Worm (Caenorhabditis elegans): Measurements from ENCODE around the gene F56F10.1.

F56F10.1 gene

ce11 chrX:897948-898347, 25.5 kb downstream of the F56F10.1 start, which contains the start of gene mab-7:
mab-7 (minus strand) TSS chrX:898048.
- TF ChIP-seq efl-1 (optimal IDR thresholded peaks at IDR 0.05) (no peak), efl-1 (GFP tag; optimal IDR thresholded peaks at IDR 0.05 in 1 of 2) (no peak), blmp-1 (tag; optimal IDR thresholded peaks at IDR 0.05) (no peak), ceh-8 (GFP tag; optimal IDR thresholded peaks at IDR 0.05) (no peak), nhr-85 (tag) (no peak)

DNA sequence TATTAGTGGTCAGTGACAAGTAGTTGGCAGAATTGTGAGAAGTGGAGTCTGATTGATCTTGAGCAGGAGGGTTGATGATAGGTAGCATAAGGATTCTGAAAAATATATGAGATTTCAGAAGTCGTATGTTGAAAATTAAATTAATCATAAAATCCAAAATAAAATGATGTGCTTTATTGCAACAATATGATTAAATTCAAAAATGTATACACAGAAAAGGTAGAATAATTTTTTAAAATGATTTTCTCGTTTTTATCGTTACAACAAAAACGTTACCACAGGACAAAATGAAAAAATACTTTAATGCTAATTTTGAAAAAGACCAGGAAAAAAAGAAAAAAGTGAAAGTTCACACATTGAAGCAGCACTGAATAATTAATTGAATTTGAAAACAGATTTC, 30.1 kb downstream of the F56F10.1 start, which contains the start of gene ZC13.10:
Gene ZC13.10 (minus strand): TSS at position 101 of the 400 bp plus-strand sequence.
- no peak for TF ChIP-seq nhr-28 (tag; optimal IDR thresholded peaks at IDR 0.05)
- no peak for TF ChIP-seq nhr-20 (tag; optimal IDR thresholded peaks at IDR 0.05)
- TF ChIP-seq xbp-1 (tag; optimal IDR thresholded peaks at IDR 0.05) = no peak
- TF ChIP-seq unc-30 (tag; optimal IDR thresholded peaks at IDR 0.05) = no peak

DNA sequence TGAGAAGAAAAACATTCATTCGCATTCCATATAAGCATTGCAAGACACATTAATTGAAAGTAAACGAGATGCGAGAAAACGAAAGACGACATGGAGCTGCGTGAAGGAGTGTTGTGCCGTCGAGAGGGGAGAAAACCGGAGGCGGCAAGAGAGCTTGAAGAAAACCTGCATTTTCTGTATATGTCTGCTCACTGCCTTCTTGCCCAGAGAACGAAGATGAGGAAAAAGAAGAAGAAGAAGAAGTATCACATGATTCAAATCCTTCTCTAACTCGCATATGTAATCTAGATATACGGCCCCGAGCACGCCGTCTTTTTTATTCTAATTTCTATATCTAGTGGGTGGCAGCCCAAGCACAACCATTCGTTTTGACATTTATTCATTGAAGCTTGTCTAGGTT, 37.9 kb downstream of the F56F10.1 start:
- TF ChIP-seq blmp-1 (tag; optimal IDR thresholded peaks at IDR 0.05) (no peak), ceh-63 (GFP tag; optimal IDR thresholded peaks at IDR 0.05) (peak; percentile 49), swsn-7 (tag; optimal IDR thresholded peaks at IDR 0.05) (peak; percentile 45), C34B4.2 (tag; optimal IDR thresholded peaks at IDR 0.05) (no peak), snpc-4 (tag; optimal IDR thresholded peaks at IDR 0.05) (no peak), pax-3 (tag; optimal IDR thresholded peaks at IDR 0.05) (peak; percentile 27), fkh-10 (GFP tag; optimal IDR thresholded peaks at IDR 0.05) (peak; percentile 6), dpl-1 (GFP tag; optimal IDR thresholded peaks at IDR 0.05) (no peak), mdl-1 (tag; optimal IDR thresholded peaks at IDR 0.05) (no peak), unc-98 (GFP tag; IDR thresholded peaks at IDR 0.05) (no peak), unc-30 (tag; optimal IDR thresholded peaks at IDR 0.05) (no peak), irx-1 (tag; optimal IDR thresholded peaks at IDR 0.05) (no peak), egl-27 (tag; optimal IDR thresholded peaks at IDR 0.05) (no peak), nhr-84 (tag; optimal IDR thresholded peaks at IDR 0.05) (no peak), xbp-1 (tag; optimal IDR thresholded peaks at IDR 0.05) (no peak), snu-23 (GFP tag; optimal IDR thresholded peaks at IDR 0.05) (peak; percentile 34), elt-2 (tag; optimal IDR thresholded peaks at IDR 0.05) (no peak), lin-35 (GFP tag; optimal IDR thresholded peaks at IDR 0.05) (peak in 1 of 2 experiments; percentile 2), C16A3.4 (tag; optimal IDR thresholded peaks at IDR 0.05) (no peak), ceh-82 (tag; optimal IDR thresholded peaks at IDR 0.05) (peak in 1 of 3 experiments; percentile 28), unc-62 (GFP tag; optimal IDR thresholded peaks at IDR 0.05) (no peak), sox-4 (tag; optimal IDR thresholded peaks at IDR 0.05) (no peak), lir-3 (tag; optimal IDR thresholded peaks at IDR 0.05; ENCODE audit: poor library complexity) (no peak), sup-37 (GFP tag; optimal IDR thresholded peaks at IDR 0.05) (no peak), nhr-28 (tag; optimal IDR thresholded peaks at IDR 0.05) (no peak), ces-1 (GFP tag; optimal IDR thresholded peaks at IDR 0.05) (no peak), hlh-17 (GFP tag; optimal IDR thresholded peaks at IDR 0.05; ENCODE audit: borderline replicate concordance) (no peak), ceh-88 (GFP tag; IDR thresholded peaks at IDR 0.05) (no peak), efl-1 (optimal IDR thresholded peaks at IDR 0.05) (no peak), efl-1 (GFP tag; optimal IDR thresholded peaks at IDR 0.05 in 1 of 2) (peak in 1 of 2 experiments; percentile 43), Y116A8C.19 (tag; optimal IDR thresholded peaks at IDR 0.05; ENCODE audit: borderline replicate concordance) (no peak), F16B12.6 (tag; optimal IDR thresholded peaks at IDR 0.05) (no peak), unc-86 (tag; optimal IDR thresholded peaks at IDR 0.05) (peak; percentile 58), nhr-85 (tag) (no peak), ama-1 (optimal IDR thresholded peaks at IDR 0.05) (no peak), fos-1 (tag; optimal IDR thresholded peaks at IDR 0.05) (no peak), skn-1 (tag; optimal IDR thresholded peaks at IDR 0.05) (peak; percentile 9), hpl-2 (GFP tag; optimal IDR thresholded peaks at IDR 0.05) (no peak), elt-3 (tag; optimal IDR thresholded peaks at IDR 0.05) (no peak), lin-39 (tag; optimal IDR thresholded peaks at IDR 0.05) (no peak), jun-1 (tag; optimal IDR thresholded peaks at IDR 0.05) (no peak), ceh-8 (GFP tag; optimal IDR thresholded peaks at IDR 0.05) (no peak), zip-4 (GFP tag; optimal IDR thresholded peaks at IDR 0.05) (no peak), dsc-1 (tag; optimal IDR thresholded peaks at IDR 0.05) (peak; percentile 43), hlh-4 (tag; optimal IDR thresholded peaks at IDR 0.05) (no peak), nhr-76 (tag; optimal IDR thresholded peaks at IDR 0.05) (no peak), fkh-4 (tag; optimal IDR thresholded peaks at IDR 0.05; ENCODE audit: borderline replicate concordance) (no peak)

All from whole organism, L1 larva.